Fruit fly (Drosophila melanogaster) whole organism, wandering third instar larva: Measurements from ENCODE around the gene Hmu.

ENCODE experiments used
- CG32264 ChIP-seq: fragments of 200-800 bp; sonication (Bioruptor generic); optimal IDR thresholded peaks from 2 replicates; lab custom pipeline; 2016; ENCODE audit warnings: missing biosample characterization, missing genetic modification characterization
- CG9705 ChIP-seq: fragments of 200-800 bp; sonication (Bioruptor generic); optimal IDR thresholded peaks from 2 replicates; lab custom pipeline; 2018; ENCODE audit warnings: missing biosample characterization, mild to moderate bottlenecking, missing genetic modification characterization
- CrebA ChIP-seq: fragments of 200-800 bp; sonication (Bioruptor generic); optimal IDR thresholded peaks from 2 replicates; lab custom pipeline; 2016; ENCODE audit warnings: missing biosample characterization, mild to moderate bottlenecking, missing genetic modification characterization, borderline replicate concordance
- Dfd ChIP-seq: fragments of >200 bp; optimal IDR thresholded peaks from 2 replicates; lab custom pipeline; 2017; ENCODE audit warnings: missing biosample characterization, missing genetic modification characterization
- Dif ChIP-seq: fragments of 200-275, 200-300 bp; sonication (Bioruptor generic); optimal IDR thresholded peaks from 2 replicates; lab custom pipeline; 2018; ENCODE audit warnings: missing biosample characterization, missing genetic modification characterization; ENCODE audit not compliant: partially characterized antibody
- GATAd ChIP-seq: sonication (Bioruptor generic); optimal IDR thresholded peaks from 2 replicates; lab custom pipeline; 2016; ENCODE audit warnings: missing biosample characterization, missing genetic modification characterization
- HLH106 ChIP-seq: fragments of 200-800 bp; optimal IDR thresholded peaks from 3 replicates; lab custom pipeline; 2019; ENCODE audit warnings: missing biosample characterization, mild to moderate bottlenecking, missing genetic modification characterization, moderate library complexity
- Hnf4 ChIP-seq: fragments of 200-800 bp; sonication (Bioruptor generic); optimal IDR thresholded peaks from 2 replicates; lab custom pipeline; 2016; ENCODE audit warnings: missing biosample characterization, mild to moderate bottlenecking, missing genetic modification characterization
- Hr78 ChIP-seq: fragments of >200 bp; optimal IDR thresholded peaks from 2 replicates; lab custom pipeline; 2017; ENCODE audit warnings: missing biosample characterization, missing genetic modification characterization
- Hr83 ChIP-seq: fragments of 200-300 bp; sonication (Bioruptor generic); optimal IDR thresholded peaks from 2 replicates; lab custom pipeline; 2016; ENCODE audit warnings: missing biosample characterization, mild to moderate bottlenecking, missing genetic modification characterization, moderate library complexity; ENCODE audit not compliant: poor library complexity, severe bottlenecking
- Mio ChIP-seq: sonication (Bioruptor generic); optimal IDR thresholded peaks from 2 replicates; lab custom pipeline; 2016; ENCODE audit warnings: missing biosample characterization, missing genetic modification characterization
- N ChIP-seq: fragments of >200 bp; optimal IDR thresholded peaks from 2 replicates; lab custom pipeline; 2018; ENCODE audit warnings: missing biosample characterization, missing external identifiers, missing genetic modification characterization
- OdsH ChIP-seq: fragments of 200-800 bp; sonication (Bioruptor generic); optimal IDR thresholded peaks from 2 replicates; lab custom pipeline; 2016; ENCODE audit warnings: missing biosample characterization, mild to moderate bottlenecking, missing genetic modification characterization
- Rel ChIP-seq, 2 experiments: fragments of 200-800 bp; sonication (Bioruptor generic) in 1 of 2; optimal IDR thresholded peaks; 2 replicates in 1 of 2; 3 replicates in 1 of 2; lab custom pipeline; 2016 to 2019; ENCODE audit warnings: mild to moderate bottlenecking in 2 of 2, missing biosample characterization in 2 of 2, missing genetic modification characterization in 2 of 2, moderate library complexity in 1 of 2
- Sp1 ChIP-seq: fragments of 200-800 bp; sonication (Bioruptor generic); optimal IDR thresholded peaks from 3 replicates; lab custom pipeline; 2019; ENCODE audit warnings: missing biosample characterization, mild to moderate bottlenecking, missing genetic modification characterization, moderate library complexity
- Vsx2 ChIP-seq: fragments of 200-300, 225-300 bp; sonication (Bioruptor generic); optimal IDR thresholded peaks from 2 replicates; lab custom pipeline; 2018; ENCODE audit warnings: missing biosample characterization, missing genetic modification characterization; ENCODE audit not compliant: partially characterized antibody
- br ChIP-seq: fragments of 200-800 bp; sonication (Bioruptor generic); optimal IDR thresholded peaks from 2 replicates; lab custom pipeline; 2016; ENCODE audit warnings: missing biosample characterization, missing genetic modification characterization
- brk ChIP-seq: fragments of 200-800 bp; sonication (Bioruptor generic); optimal IDR thresholded peaks from 2 replicates; lab custom pipeline; 2016; ENCODE audit warnings: missing biosample characterization, mild to moderate bottlenecking, missing genetic modification characterization
- dl ChIP-seq, 2 experiments: fragments of 175-275, 200-275 bp in 1 of 2; fragments of 200-275 bp in 1 of 2; sonication (Bioruptor generic); optimal IDR thresholded peaks; lab custom pipeline; 2018; ENCODE audit warnings: mild to moderate bottlenecking in 2 of 2, missing biosample characterization in 2 of 2, missing genetic modification characterization in 2 of 2, moderate library complexity in 2 of 2; ENCODE audit not compliant: partially characterized antibody in 2 of 2, insufficient read depth in 1 of 2
- dmrt93B ChIP-seq: fragments of 200-800 bp; sonication (Bioruptor generic); optimal IDR thresholded peaks from 2 replicates; lab custom pipeline; 2018; ENCODE audit warnings: missing biosample characterization, mild to moderate bottlenecking, missing genetic modification characterization
- dsf ChIP-seq: sonication (Bioruptor generic); optimal IDR thresholded peaks from 2 replicates; lab custom pipeline; 2016; ENCODE audit warnings: missing biosample characterization, missing genetic modification characterization, borderline replicate concordance
- ey ChIP-seq: fragments of 200-800 bp; sonication (Bioruptor generic); optimal IDR thresholded peaks from 2 replicates; lab custom pipeline; 2016; ENCODE audit warnings: missing biosample characterization, missing genetic modification characterization
- foxo ChIP-seq, 2 experiments: fragments of 200-800 bp; sonication (Bioruptor generic); optimal IDR thresholded peaks; 2 replicates in 1 of 2; 3 replicates in 1 of 2; lab custom pipeline; 2016 to 2017; ENCODE audit warnings: missing biosample characterization in 2 of 2, missing genetic modification characterization in 2 of 2
- fru ChIP-seq: fragments of 200-800 bp; sonication (Bioruptor generic); optimal IDR thresholded peaks from 3 replicates; lab custom pipeline; 2016; ENCODE audit warnings: missing biosample characterization, mild to moderate bottlenecking, missing genetic modification characterization
- h ChIP-seq: fragments of 200-800 bp; sonication (Bioruptor generic); optimal IDR thresholded peaks from 3 replicates; lab custom pipeline; 2016; ENCODE audit warnings: missing biosample characterization, mild to moderate bottlenecking, missing genetic modification characterization
- lola ChIP-seq: fragments of >200 bp; optimal IDR thresholded peaks from 2 replicates; lab custom pipeline; 2017; ENCODE audit warnings: missing biosample characterization, missing genetic modification characterization
- psq ChIP-seq: fragments of 200-800 bp; sonication (Bioruptor generic); optimal IDR thresholded peaks from 3 replicates; lab custom pipeline; 2017; ENCODE audit warnings: missing biosample characterization, mild to moderate bottlenecking, missing genetic modification characterization, moderate library complexity
- rgr ChIP-seq: fragments of 200-800 bp; sonication (Bioruptor generic); optimal IDR thresholded peaks from 3 replicates; lab custom pipeline; 2016; ENCODE audit warnings: missing biosample characterization, mild to moderate bottlenecking, missing genetic modification characterization
- sage ChIP-seq: fragments of 200-800 bp; sonication (Bioruptor generic); optimal IDR thresholded peaks from 2 replicates; lab custom pipeline; 2016; ENCODE audit warnings: missing biosample characterization, mild to moderate bottlenecking, missing genetic modification characterization
- sv ChIP-seq: fragments of 200-800 bp; sonication (Bioruptor generic); optimal IDR thresholded peaks from 3 replicates; lab custom pipeline; 2016; ENCODE audit warnings: missing biosample characterization, missing genetic modification characterization
- tai ChIP-seq: sonication (Bioruptor generic); optimal IDR thresholded peaks from 2 replicates; lab custom pipeline; 2016; ENCODE audit warnings: missing biosample characterization, missing genetic modification characterization
- woc ChIP-seq: sonication (Bioruptor generic); optimal IDR thresholded peaks from 2 replicates; lab custom pipeline; 2016; ENCODE audit warnings: missing biosample characterization, mild to moderate bottlenecking, missing genetic modification characterization

Hmu gene

DNA sequence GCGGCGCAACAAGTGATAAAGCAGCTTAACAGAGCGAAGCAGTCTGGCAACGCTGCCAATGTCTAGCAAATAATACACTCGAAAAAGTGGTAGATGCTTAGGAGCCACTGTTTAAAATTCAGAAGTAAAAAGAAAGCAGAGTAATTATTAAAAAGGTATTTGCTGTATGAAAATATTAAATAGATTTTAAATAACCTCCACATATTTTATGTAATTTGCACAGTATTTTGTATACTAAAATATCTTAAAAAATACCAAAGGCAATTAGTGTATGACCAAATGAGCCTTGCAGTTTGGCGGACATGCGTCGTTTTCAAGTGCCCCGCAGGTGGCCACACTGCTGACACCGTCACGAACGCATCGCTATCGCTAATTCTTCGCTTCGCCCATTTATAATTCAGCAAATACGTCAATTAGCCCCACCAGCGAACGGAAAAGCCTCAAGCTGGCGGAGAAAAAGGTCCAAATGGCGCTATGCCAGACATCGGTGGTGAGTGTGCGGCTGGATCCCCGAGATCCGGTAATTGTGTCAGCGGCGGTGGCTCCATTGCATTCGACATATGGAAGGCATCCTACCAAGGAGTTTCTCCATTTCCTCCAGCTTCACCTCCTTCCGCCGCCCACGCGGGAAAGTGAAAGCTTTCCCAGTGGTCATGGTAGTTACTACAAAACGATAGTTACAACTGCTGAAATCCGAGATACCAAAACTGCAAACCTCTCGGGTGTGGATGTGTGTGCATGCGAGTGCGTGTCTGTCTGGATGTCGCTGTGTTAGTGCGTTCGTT, 35.2 kb upstream of the Hmu start, which contains the start of gene pll:
Gene pll, minus strand, starts transcription at position 47 of the 785 bp plus-strand sequence.
- TF ChIP-seq brk (no peak), sv (GFP tag; lab: Kevin White, UChicago) (peak; percentile 85), Mio (GFP tag; lab: Kevin White, UChicago) (peak; percentile 49), Hnf4 (GFP tag; lab: Kevin White, UChicago) (no peak), rgr (GFP tag; lab: Kevin White, UChicago) (peak; percentile 84), Sp1 (GFP tag; lab: Kevin White, UChicago) (peak; percentile 72), CG32264 (GFP tag; lab: Kevin White, UChicago) (peak; percentile 50), h (peak; percentile 84), fru (GFP tag; lab: Kevin White, UChicago) (no peak), psq (GFP tag; lab: Kevin White, UChicago) (peak; percentile 73), CG9705 (GFP tag; lab: Kevin White, UChicago) (peak; percentile 74), sage (GFP tag; lab: Kevin White, UChicago) (no peak), Hr78 (no peak), OdsH (GFP tag; lab: Kevin White, UChicago) (peak; percentile 74), ey (GFP tag; lab: Kevin White, UChicago) (peak; percentile 82), Vsx2 (no peak), HLH106 (tag; lab: Kevin White, UChicago) (peak; percentile 84), dl (GFP tag; optimal IDR thresholded peaks at IDR 0.05; lab: Kevin White, UChicago; ENCODE audit: insufficient read depth in 1 of 2, partially characterized antibody in 2 of 2) (no peak), GATAd (GFP tag; lab: Kevin White, UChicago) (peak; percentile 60), Dfd (GFP tag; lab: Kevin White, UChicago) (no peak), br (GFP tag; lab: Kevin White, UChicago) (no peak), foxo (GFP tag; optimal IDR thresholded peaks at IDR 0.05; lab: Kevin White, UChicago) (peak in 1 of 2 experiments; percentile 88), N (GFP tag; lab: Kevin White, UChicago) (no peak), CrebA (no peak), Hr83 (peak; percentile 91), Dif (GFP tag; lab: Kevin White, UChicago) (no peak), Rel (GFP tag; optimal IDR thresholded peaks at IDR 0.05; lab: Kevin White, UChicago) (no peak), Rel (tag; optimal IDR thresholded peaks at IDR 0.05; lab: Kevin White, UChicago) (peak; percentile 61), dmrt93B (GFP tag; lab: Kevin White, UChicago) (no peak)
- TF ChIP-seq, all 38 proteins: peak for 15

DNA sequence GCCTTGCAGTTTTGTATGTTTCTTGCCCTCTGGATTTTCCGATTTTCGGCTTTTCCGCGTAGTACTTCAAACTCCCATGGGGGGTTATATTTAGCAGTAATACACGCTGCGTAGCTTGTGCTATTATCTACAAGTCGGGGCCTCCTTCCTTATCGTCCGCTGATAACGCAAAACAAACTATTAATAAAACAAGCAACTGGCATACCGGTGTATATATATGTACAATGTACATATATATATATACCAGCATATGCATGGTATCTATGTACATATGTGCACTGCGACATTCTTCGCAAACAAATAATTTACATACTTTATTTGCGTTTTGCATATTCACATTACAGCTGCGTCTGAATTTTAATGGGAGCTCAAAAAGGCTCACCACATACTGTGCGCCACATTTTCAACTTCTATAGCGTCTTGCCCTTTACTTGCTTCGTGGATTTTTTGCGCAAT, 34.6 kb upstream of the Hmu start:
- TF ChIP-seq dsf (no peak), Dif (GFP tag; lab: Kevin White, UChicago) (no peak), dl (GFP tag; optimal IDR thresholded peaks at IDR 0.05; lab: Kevin White, UChicago; ENCODE audit: insufficient read depth in 1 of 2, partially characterized antibody in 2 of 2) (no peak), sage (GFP tag; lab: Kevin White, UChicago) (no peak), tai (GFP tag; lab: Kevin White, UChicago) (no peak), Rel (GFP tag; optimal IDR thresholded peaks at IDR 0.05; lab: Kevin White, UChicago) (no peak), Rel (tag; optimal IDR thresholded peaks at IDR 0.05; lab: Kevin White, UChicago) (no peak), CG9705 (GFP tag; lab: Kevin White, UChicago) (no peak), Vsx2 (no peak), psq (GFP tag; lab: Kevin White, UChicago) (no peak), OdsH (GFP tag; lab: Kevin White, UChicago) (no peak), foxo (GFP tag; optimal IDR thresholded peaks at IDR 0.05; lab: Kevin White, UChicago) (no peak), N (GFP tag; lab: Kevin White, UChicago) (no peak), woc (no peak), lola (GFP tag; lab: Kevin White, UChicago) (no peak), HLH106 (tag; lab: Kevin White, UChicago) (no peak)
- TF ChIP-seq, all 38 proteins: peak for 0
